Worm (Caenorhabditis elegans): ENCODE measurements around the gene T05C12.11.
A peak's percentile ranks its signal among the peaks of the same experiment; 100 is the strongest.

DNA sequence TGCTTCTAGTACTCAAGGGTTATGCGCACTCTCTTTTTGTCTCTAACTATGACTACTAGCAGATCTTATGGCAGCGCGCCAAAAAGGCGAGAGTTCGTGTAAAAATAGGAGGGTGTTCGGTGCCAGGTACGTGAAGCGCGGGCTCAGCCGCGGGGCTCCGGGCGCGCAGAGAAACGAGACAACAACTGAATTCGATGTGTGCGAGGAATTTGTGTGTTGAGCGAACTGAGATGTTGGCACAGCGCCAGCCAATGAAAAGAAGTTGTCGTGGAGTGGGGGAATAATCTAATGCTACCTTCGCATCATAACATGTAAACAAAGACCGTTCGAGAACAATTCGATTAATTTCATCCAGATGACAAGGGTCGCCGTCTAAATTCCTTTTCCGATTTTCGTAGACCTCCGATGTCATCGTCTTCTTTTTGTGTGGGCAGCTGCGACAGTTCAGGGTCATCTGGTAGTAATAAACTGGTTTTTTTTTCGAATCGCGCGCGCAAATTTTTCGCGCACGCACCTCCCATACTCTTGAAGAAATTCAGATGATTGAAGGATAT, 38.8 kb downstream of the T05C12.11 start:
- no peak for TF ChIP-seq nhr-28 (tag; optimal IDR thresholded peaks at IDR 0.05)
- TF ChIP-seq D1046.2 (GFP tag; IDR thresholded peaks at IDR 0.05) = 0 out of 2 replicates have a peak, but pooled peaks have one; percentile 57
- TF ChIP-seq zag-1 (tag; optimal IDR thresholded peaks at IDR 0.05) = no peak
- peak; percentile 69 for TF ChIP-seq set-16 (GFP tag; IDR thresholded peaks at IDR 0.05)
- TF ChIP-seq nhr-76 (tag; optimal IDR thresholded peaks at IDR 0.05) = no peak
- TF ChIP-seq skn-1 (tag; optimal IDR thresholded peaks at IDR 0.05) = no peak
- TF ChIP-seq fos-1 (tag; optimal IDR thresholded peaks at IDR 0.05) = no peak
- TF ChIP-seq unc-62 (GFP tag; optimal IDR thresholded peaks at IDR 0.05 in 1 of 2) = peak in 1 of 2 experiments; percentile 51
- TF ChIP-seq unc-62 (tag; optimal IDR thresholded peaks at IDR 0.05) = no peak
- peak; percentile 35 for TF ChIP-seq mxl-3 (GFP tag; optimal IDR thresholded peaks at IDR 0.05)
- no peak for TF ChIP-seq mdl-1 (tag; optimal IDR thresholded peaks at IDR 0.05)
- TF ChIP-seq nhr-237 (tag; optimal IDR thresholded peaks at IDR 0.05) = no peak
- TF ChIP-seq lin-15B (tag; optimal IDR thresholded peaks at IDR 0.05) = no peak
- no peak for TF ChIP-seq F44E2.7 (GFP tag; IDR thresholded peaks at IDR 0.05)

Data from whole organism, L4 larva.